Fruit fly (Drosophila melanogaster) Kc167 (cell line): ENCODE measurements around the gene CG44142.

Experiments used
- Sin3A ChIP-seq: fragments of >200 bp; optimal IDR thresholded peaks from 2 replicates; lab custom pipeline; 2018; ENCODE audit warnings: missing external identifiers
- psq ChIP-seq: fragments of >200 bp; optimal IDR thresholded peaks from 2 replicates; lab custom pipeline; 2017; ENCODE audit warnings: missing external identifiers

DNA sequence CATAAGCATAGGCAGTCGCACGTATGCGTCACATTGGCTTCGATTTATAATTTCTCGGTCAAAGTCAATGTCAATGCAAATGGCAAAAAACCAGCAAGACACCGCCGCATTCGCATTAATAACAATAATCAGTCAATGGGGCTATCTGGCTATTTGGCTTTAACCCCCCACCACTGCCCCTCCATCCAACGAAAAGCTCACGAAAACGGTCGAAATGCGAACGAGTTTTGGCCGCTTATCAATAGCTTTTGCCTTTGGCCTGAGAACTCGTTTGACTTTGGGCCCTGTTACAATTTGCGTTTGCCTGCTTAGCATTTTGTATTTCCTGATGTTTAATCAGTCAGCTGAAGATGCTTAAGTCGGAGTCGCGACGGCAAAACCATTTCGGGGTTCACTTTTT is 39.5 kb downstream of the CG44142 start:
- TF ChIP-seq psq (no peak), Sin3A (no peak)
